Fruit fly (Drosophila melanogaster) whole organism, embryonic: ENCODE measurements around the gene CG16734.
A peak's percentile ranks its signal among the peaks of the same experiment; 100 is the strongest.

Source experiments
- B-H2 ChIP-seq: fragments of 200-800 bp; sonication (Bioruptor generic); optimal IDR thresholded peaks from 2 replicates; lab custom pipeline; 2018; ENCODE audit warnings: missing biosample characterization, mild to moderate bottlenecking, missing genetic modification characterization
- Bteb2 ChIP-seq: fragments of 200-800 bp; sonication (Bioruptor generic); optimal IDR thresholded peaks from 2 replicates; lab custom pipeline; 2016; ENCODE audit warnings: missing biosample characterization, missing genetic modification characterization
- CG11456 ChIP-seq: fragments of 200-800 bp; sonication (Bioruptor generic); IDR thresholded peaks from 3 replicates; pipeline ENCODE4 v1.3.6; 2022; ENCODE audit warnings: missing biosample characterization, missing genetic modification characterization
- CG12104 ChIP-seq: fragments of 200-800 bp; sonication (Bioruptor generic); optimal IDR thresholded peaks from 3 replicates; lab custom pipeline; 2016; ENCODE audit warnings: missing biosample characterization, missing genetic modification characterization
- CG13894 ChIP-seq: fragments of 200-800 bp; sonication (Bioruptor generic); optimal IDR thresholded peaks from 3 replicates; lab custom pipeline; 2018; ENCODE audit warnings: missing biosample characterization, mild to moderate bottlenecking, missing genetic modification characterization, moderate library complexity
- CG1603 ChIP-seq: fragments of 200-800 bp; sonication (Bioruptor generic); optimal IDR thresholded peaks from 2 replicates; lab custom pipeline; 2019; ENCODE audit warnings: missing biosample characterization, mild to moderate bottlenecking, missing genetic modification characterization, moderate library complexity
- CG17829 ChIP-seq: fragments of 200-800 bp; optimal IDR thresholded peaks from 2 replicates; lab custom pipeline; 2019; ENCODE audit warnings: missing biosample characterization, mild to moderate bottlenecking, missing genetic modification characterization, moderate library complexity
- CG18476 ChIP-seq: fragments of 200-800 bp; sonication (Bioruptor generic); optimal IDR thresholded peaks from 2 replicates; lab custom pipeline; 2016; ENCODE audit warnings: missing biosample characterization, mild to moderate bottlenecking, missing genetic modification characterization
- CG3065 ChIP-seq: fragments of 200-800 bp; sonication (Bioruptor generic); optimal IDR thresholded peaks from 2 replicates; lab custom pipeline; 2016; ENCODE audit warnings: missing biosample characterization, missing genetic modification characterization
- CG31224 ChIP-seq: fragments of 200-800 bp; sonication (Bioruptor generic); IDR thresholded peaks from 2 replicates; pipeline ENCODE4 v1.3.6; 2022; ENCODE audit warnings: missing biosample characterization, missing genetic modification characterization
- CG3163 ChIP-seq: fragments of 200-800 bp; sonication (Bioruptor generic); optimal IDR thresholded peaks from 3 replicates; lab custom pipeline; 2016; ENCODE audit warnings: missing biosample characterization, missing genetic modification characterization
- CG34376 ChIP-seq: fragments of 200-800 bp; sonication (Bioruptor generic); optimal IDR thresholded peaks from 2 replicates; lab custom pipeline; 2018; ENCODE audit warnings: missing biosample characterization, mild to moderate bottlenecking, missing genetic modification characterization
- CG4328 ChIP-seq: fragments of 200-800 bp; sonication (Bioruptor generic); optimal IDR thresholded peaks from 3 replicates; lab custom pipeline; 2017; ENCODE audit warnings: missing biosample characterization, missing genetic modification reagents, missing genetic modification characterization
- CG4820 ChIP-seq: fragments of 200-800 bp; sonication (Bioruptor generic); optimal IDR thresholded peaks from 3 replicates; lab custom pipeline; 2016; ENCODE audit warnings: missing biosample characterization, missing genetic modification characterization
- CG5180 ChIP-seq: fragments of 200-800 bp; sonication (Bioruptor generic); optimal IDR thresholded peaks from 3 replicates; lab custom pipeline; 2017; ENCODE audit warnings: missing biosample characterization, missing genetic modification characterization, mild to moderate bottlenecking, moderate library complexity, missing genetic modification reagents
- CG6854 ChIP-seq: fragments of 200-800 bp; sonication (Bioruptor generic); optimal IDR thresholded peaks from 3 replicates; lab custom pipeline; 2017; ENCODE audit warnings: missing biosample characterization, mild to moderate bottlenecking, missing genetic modification characterization
- CG7786 ChIP-seq: fragments of 200-800 bp; sonication (Bioruptor generic); optimal IDR thresholded peaks from 2 replicates; lab custom pipeline; 2016; ENCODE audit warnings: missing biosample characterization, missing genetic modification characterization
- CG8765 ChIP-seq: fragments of 200-800 bp; sonication (Bioruptor generic); IDR thresholded peaks from 2 replicates; pipeline ENCODE4 v1.3.6; 2022; ENCODE audit warnings: missing biosample characterization, missing genetic modification characterization
- CG8924 ChIP-seq: fragments of 200-800 bp; optimal IDR thresholded peaks from 3 replicates; lab custom pipeline; 2019; ENCODE audit warnings: missing biosample characterization, mild to moderate bottlenecking, missing genetic modification characterization, moderate library complexity
- CoRest ChIP-seq: fragments of 200-800 bp; sonication (Bioruptor generic); optimal IDR thresholded peaks from 3 replicates; lab custom pipeline; 2018; ENCODE audit warnings: missing biosample characterization, mild to moderate bottlenecking, missing genetic modification characterization, moderate library complexity
- Doc2 ChIP-seq: fragments of 200-800 bp; sonication (Bioruptor generic); IDR thresholded peaks from 2 replicates; pipeline ENCODE4 v1.3.6; 2022; ENCODE audit warnings: missing biosample characterization, missing genetic modification characterization
- HLH54F ChIP-seq: fragments of 200-800 bp; sonication (Bioruptor generic); optimal IDR thresholded peaks from 3 replicates; lab custom pipeline; 2016; ENCODE audit warnings: missing biosample characterization, missing genetic modification characterization
- Hey ChIP-seq: fragments of 200-800 bp; sonication (Bioruptor generic); optimal IDR thresholded peaks from 3 replicates; lab custom pipeline; 2018; ENCODE audit warnings: missing biosample characterization, mild to moderate bottlenecking, missing genetic modification characterization
- HmgZ ChIP-seq: fragments of 200-800 bp; sonication (Bioruptor generic); optimal IDR thresholded peaks from 2 replicates; lab custom pipeline; 2018; ENCODE audit warnings: missing biosample characterization, mild to moderate bottlenecking, missing genetic modification characterization
- MTF-1 ChIP-seq: fragments of 200-800 bp; sonication (Bioruptor generic); optimal IDR thresholded peaks from 2 replicates; lab custom pipeline; 2018; ENCODE audit warnings: missing biosample characterization, mild to moderate bottlenecking, missing genetic modification characterization, borderline replicate concordance
- Oli ChIP-seq: fragments of 200-800 bp; sonication (Bioruptor generic); optimal IDR thresholded peaks from 2 replicates; lab custom pipeline; 2018; ENCODE audit warnings: missing biosample characterization, mild to moderate bottlenecking, missing genetic modification characterization, moderate library complexity
- Optix ChIP-seq: fragments of 200-800 bp; sonication (Bioruptor generic); IDR thresholded peaks from 3 replicates; pipeline ENCODE4 v1.3.6; 2022; ENCODE audit warnings: missing biosample characterization, missing genetic modification characterization
- Pdp1 ChIP-seq, 2 experiments: fragments of 200-800 bp; sonication (Bioruptor generic); optimal IDR thresholded peaks; 3 replicates each; lab custom pipeline; 2016; ENCODE audit warnings: missing biosample characterization in 2 of 2, missing genetic modification characterization in 2 of 2, mild to moderate bottlenecking in 1 of 2, moderate library complexity in 1 of 2
- Side ChIP-seq: fragments of 200-800 bp; sonication (Bioruptor generic); optimal IDR thresholded peaks from 2 replicates; lab custom pipeline; 2016; ENCODE audit warnings: missing biosample characterization, missing genetic modification characterization
- Sry-β ChIP-seq: fragments of 200-800 bp; sonication (Bioruptor generic); optimal IDR thresholded peaks from 2 replicates; lab custom pipeline; 2018; ENCODE audit warnings: missing biosample characterization, mild to moderate bottlenecking, missing genetic modification characterization, moderate library complexity
- chif ChIP-seq, 2 experiments: fragments of 200-800 bp; sonication (Bioruptor generic); optimal IDR thresholded peaks; 3 replicates each; lab custom pipeline; 2016; ENCODE audit warnings: missing biosample characterization in 2 of 2, missing genetic modification characterization in 2 of 2
- chinmo ChIP-seq: fragments of 200-800 bp; sonication (Bioruptor generic); IDR thresholded peaks from 4 replicates; pipeline ENCODE4 v1.3.6; 2022; ENCODE audit warnings: missing biosample characterization, missing genetic modification characterization; ENCODE audit not compliant: partially characterized antibody
- ci ChIP-seq: fragments of 200-800 bp; sonication (Bioruptor generic); IDR thresholded peaks from 3 replicates; pipeline ENCODE4 v1.3.6; 2022; ENCODE audit warnings: missing biosample characterization, missing genetic modification characterization
- dm ChIP-seq: fragments of 200-800 bp; sonication (Bioruptor generic); optimal IDR thresholded peaks from 3 replicates; lab custom pipeline; 2016; ENCODE audit warnings: missing biosample characterization, missing genetic modification characterization
- dmrt11E ChIP-seq: fragments of 200-800 bp; sonication (Bioruptor generic); optimal IDR thresholded peaks from 3 replicates; lab custom pipeline; 2018; ENCODE audit warnings: missing biosample characterization, mild to moderate bottlenecking, missing genetic modification characterization, moderate library complexity
- dpn ChIP-seq, 2 experiments: fragments of 200-800 bp; sonication (Bioruptor generic); optimal IDR thresholded peaks; 3 replicates each; lab custom pipeline; 2016; ENCODE audit warnings: missing biosample characterization in 2 of 2, missing genetic modification characterization in 2 of 2
- fd64A ChIP-seq: fragments of 200-800 bp; sonication (Bioruptor generic); optimal IDR thresholded peaks from 3 replicates; lab custom pipeline; 2018; ENCODE audit warnings: missing biosample characterization, mild to moderate bottlenecking, missing genetic modification characterization
- gce ChIP-seq: fragments of 200-800 bp; sonication (Bioruptor generic); IDR thresholded peaks from 3 replicates; pipeline ENCODE4 v1.3.6; 2022; ENCODE audit warnings: missing biosample characterization, missing genetic modification characterization
- gcm ChIP-seq: fragments of 200-800 bp; sonication (Bioruptor generic); optimal IDR thresholded peaks from 2 replicates; lab custom pipeline; 2019; ENCODE audit warnings: missing biosample characterization, mild to moderate bottlenecking, missing genetic modification characterization, moderate library complexity
- jing ChIP-seq: fragments of 200-800 bp; sonication (Bioruptor generic); optimal IDR thresholded peaks from 2 replicates; lab custom pipeline; 2018; ENCODE audit warnings: missing biosample characterization, mild to moderate bottlenecking, missing genetic modification characterization
- kni ChIP-seq: fragments of 200-800 bp; sonication (Bioruptor generic); optimal IDR thresholded peaks from 3 replicates; lab custom pipeline; 2017; ENCODE audit warnings: mild to moderate bottlenecking, missing biosample characterization, missing genetic modification reagents, missing genetic modification characterization
- maf-S ChIP-seq: fragments of 200-800 bp; sonication (Bioruptor generic); optimal IDR thresholded peaks from 2 replicates; lab custom pipeline; 2016; ENCODE audit warnings: missing biosample characterization, missing genetic modification characterization
- pita ChIP-seq: fragments of 200-800 bp; sonication (Bioruptor generic); optimal IDR thresholded peaks from 2 replicates; lab custom pipeline; 2017; ENCODE audit warnings: missing biosample characterization, mild to moderate bottlenecking, missing genetic modification characterization
- prd ChIP-seq, 3 experiments: fragments of >200 bp in 2 of 3; fragments of 200-800 bp in 1 of 3; sonication (Bioruptor generic) in 1 of 3; optimal IDR thresholded peaks in 2 of 3; IDR thresholded peaks in 1 of 3; 2 replicates in 2 of 3; 3 replicates in 1 of 3; pipeline versions ENCODE4 v1.3.6 to Lab custom; 2017 to 2022; ENCODE audit warnings: missing biosample characterization in 1 of 3, missing genetic modification characterization in 1 of 3
- so ChIP-seq: fragments of 200-800 bp; sonication (Bioruptor generic); IDR thresholded peaks from 3 replicates; pipeline ENCODE4 v1.3.6; 2022; ENCODE audit warnings: missing biosample characterization, missing genetic modification characterization
- tin ChIP-seq: fragments of 200-800 bp; sonication (Bioruptor generic); optimal IDR thresholded peaks from 3 replicates; lab custom pipeline; 2016; ENCODE audit warnings: missing biosample characterization, missing genetic modification characterization
- twi ChIP-seq: fragments of 200-800 bp; optimal IDR thresholded peaks from 2 replicates; lab custom pipeline; 2019; ENCODE audit warnings: missing biosample characterization, mild to moderate bottlenecking, missing genetic modification characterization, moderate library complexity
- vvl ChIP-seq: fragments of 200-800 bp; sonication (Bioruptor generic); IDR thresholded peaks from 2 replicates; pipeline ENCODE4 v1.3.6; 2022; ENCODE audit warnings: missing biosample characterization, missing genetic modification characterization

Gene CG16734

DNA sequence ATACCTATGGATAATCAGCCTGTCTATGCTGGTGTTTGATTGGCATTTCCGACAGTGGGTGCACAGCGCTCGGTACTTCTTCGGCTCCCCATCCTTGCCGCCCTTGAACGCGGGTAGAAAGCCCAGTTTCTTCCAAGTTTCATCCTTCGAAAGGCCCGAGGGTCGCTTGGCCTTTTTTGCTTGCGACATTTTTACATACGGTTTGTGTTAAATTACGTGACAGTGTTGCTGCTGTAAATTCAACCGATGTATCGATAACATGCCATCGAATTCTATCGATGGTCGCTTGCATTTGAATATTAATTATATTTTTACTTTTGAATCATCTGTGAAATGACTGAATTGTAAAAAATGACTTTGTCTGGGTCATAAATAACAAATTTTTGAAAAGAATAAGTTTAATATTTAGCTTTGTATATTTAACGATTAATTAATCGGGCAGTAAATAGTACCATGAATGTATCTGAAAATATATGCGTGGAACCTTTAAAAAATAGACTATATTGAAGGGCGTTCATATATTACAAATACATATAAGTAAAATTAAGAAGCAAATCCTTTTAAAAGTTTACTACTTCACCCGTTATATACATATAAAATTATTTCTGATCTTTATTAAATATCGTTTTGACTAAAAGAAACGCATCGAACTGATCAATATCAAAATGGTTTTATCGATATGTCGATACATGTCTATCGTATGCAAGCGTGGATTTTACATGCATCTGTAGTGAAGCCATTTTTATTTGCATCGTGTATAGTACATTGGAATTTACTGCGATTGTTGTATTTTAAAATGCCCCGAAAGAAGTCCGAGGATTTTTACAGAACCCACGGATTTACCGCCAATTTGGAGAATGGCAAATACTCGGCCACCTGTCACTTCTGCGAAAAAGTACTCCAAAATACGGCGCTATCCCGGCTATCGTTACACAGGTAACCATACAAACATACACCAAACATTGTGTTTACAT is 3.7 kb downstream of the CG16734 start, which contains the start of the genes Ibf2 and Ibf1:
Ibf2 (minus strand) TSS at position 250 of the 974 bp plus-strand sequence.
Ibf1 (plus strand) TSS at position 713 of the 974 bp plus-strand sequence.
- peak; percentile 35; the same call in 1 of the 2 replicates for TF ChIP-seq vvl
- no peak for TF ChIP-seq CG5180 (GFP tag; lab: Kevin White, UChicago)
- TF ChIP-seq CG8765, result no peak
- no peak for TF ChIP-seq dmrt11E (tag; lab: Kevin White, UChicago)
- peak; percentile 16 for TF ChIP-seq HmgZ (tag; lab: Kevin White, UChicago)
- TF ChIP-seq tin, result no peak
- TF ChIP-seq CG17829 (tag; lab: Kevin White, UChicago), result no peak
- TF ChIP-seq CG11456 (GFP tag; lab: Robert Waterston, UW), result no peak
- TF ChIP-seq maf-S, result no peak
- TF ChIP-seq pita (GFP tag; lab: Kevin White, UChicago), result no peak
- TF ChIP-seq jing, result no peak
- no peak for TF ChIP-seq dpn (GFP tag; optimal IDR thresholded peaks at IDR 0.05; lab: Kevin White, UChicago)
- TF ChIP-seq CG3163, result no peak
- TF ChIP-seq gcm, result no peak
- no peak for TF ChIP-seq MTF-1
- TF ChIP-seq dm, result no peak
- no peak for TF ChIP-seq CG4820
- TF ChIP-seq CoRest (tag; lab: Kevin White, UChicago), result peak; percentile 31
- no peak for TF ChIP-seq B-H2
- peak; percentile 61; the same call in 2 of the 4 replicates for TF ChIP-seq chinmo
- TF ChIP-seq Oli (tag; lab: Kevin White, UChicago), result no peak
- no peak for TF ChIP-seq CG8924 (tag; lab: Kevin White, UChicago)
- no peak for TF ChIP-seq fd64A
- no peak for TF ChIP-seq CG7786 (GFP tag; lab: Kevin White, UChicago)
- no peak for TF ChIP-seq prd (optimal IDR thresholded peaks at IDR 0.05; lab: Kevin White, UChicago)
- no peak for TF ChIP-seq prd (GFP tag; IDR thresholded peaks at IDR 0.05; lab: Robert Waterston, UW)
- TF ChIP-seq ci, result no peak
- no peak for TF ChIP-seq CG6854 (GFP tag; lab: Kevin White, UChicago)
- TF ChIP-seq kni (GFP tag; lab: Kevin White, UChicago), result no peak
- TF ChIP-seq CG34376 (GFP tag; lab: Kevin White, UChicago), result no peak
- TF ChIP-seq CG1603 (tag; lab: Kevin White, UChicago), result peak; percentile 8
- no peak for TF ChIP-seq CG31224 (GFP tag; lab: Robert Waterston, UW)
- peak; percentile 86 for TF ChIP-seq CG18476 (GFP tag; lab: Kevin White, UChicago)
- no peak for TF ChIP-seq Side (GFP tag; lab: Kevin White, UChicago)
- TF ChIP-seq Sry-β, result peak; percentile 70
- TF ChIP-seq HLH54F (GFP tag; lab: Kevin White, UChicago), result no peak
- no peak for TF ChIP-seq Hey (tag; lab: Kevin White, UChicago)
- no peak for TF ChIP-seq gce
- no peak for TF ChIP-seq Bteb2 (GFP tag; lab: Kevin White, UChicago)
- TF ChIP-seq CG13894 (tag; lab: Kevin White, UChicago), result no peak
- no peak for TF ChIP-seq chif (GFP tag; optimal IDR thresholded peaks at IDR 0.05; lab: Kevin White, UChicago)
- TF ChIP-seq CG12104, result no peak
- no peak for TF ChIP-seq twi (tag; lab: Kevin White, UChicago)
- TF ChIP-seq Optix, result no peak
- no peak for TF ChIP-seq CG3065 (GFP tag; lab: Kevin White, UChicago)
- TF ChIP-seq so, result no peak
- TF ChIP-seq Pdp1 (GFP tag; optimal IDR thresholded peaks at IDR 0.05; lab: Kevin White, UChicago), result no peak
- no peak for TF ChIP-seq Doc2 (GFP tag; lab: Robert Waterston, UW)
- TF ChIP-seq CG4328 (GFP tag; lab: Kevin White, UChicago), result no peak
